Worm (Caenorhabditis elegans) whole organism, L1 larva: ENCODE results near the gene hipr-1.
A peak's percentile ranks its signal among the peaks of the same experiment; 100 is the strongest.

Source experiments
- aha-1 ChIP-seq: fragments of 150-350 bp; optimal IDR thresholded peaks from 2 replicates; lab custom pipeline; 2014; ENCODE audit warnings: missing biosample characterization, missing genetic modification characterization
- blmp-1 ChIP-seq: fragments of 150-350 bp; optimal IDR thresholded peaks from 2 replicates; lab custom pipeline; 2014; ENCODE audit warnings: missing biosample characterization, missing genetic modification characterization
- ceh-63 ChIP-seq: fragments of 200-800 bp; sonication (Bioruptor generic); optimal IDR thresholded peaks from 2 replicates; lab custom pipeline; 2018; ENCODE audit warnings: mild to moderate bottlenecking, missing genetic modification characterization, missing compliant biosample characterization
- ceh-90 ChIP-seq: sonication (generic microtip); optimal IDR thresholded peaks from 2 replicates; lab custom pipeline; 2016; ENCODE audit warnings: missing genetic modification characterization, missing compliant biosample characterization
- ces-1 ChIP-seq: fragments of 150-350 bp; optimal IDR thresholded peaks from 2 replicates; lab custom pipeline; 2014; ENCODE audit warnings: missing biosample characterization, missing genetic modification reagents, missing genetic modification characterization
- efl-1 ChIP-seq, 4 experiments: fragments of 150-350 bp; optimal IDR thresholded peaks in 3 of 4; peaks in 1 of 4; 1 replicate in 1 of 4; 2 replicates in 3 of 4; lab custom pipeline; 2014; ENCODE audit warnings: missing biosample characterization in 2 of 4, missing genetic modification characterization in 2 of 4, missing genetic modification reagents in 2 of 4
- egl-27 ChIP-seq, 2 experiments: fragments of 150-350 bp in 1 of 2; sonication (generic microtip); optimal IDR thresholded peaks; 3 replicates each; lab custom pipeline; 2017 to 2018; ENCODE audit warnings: missing biosample characterization in 2 of 2, missing genetic modification characterization in 2 of 2, missing genetic modification reagents in 2 of 2
- elt-2 ChIP-seq: sonication (generic microtip); optimal IDR thresholded peaks from 2 replicates; lab custom pipeline; 2016; ENCODE audit warnings: missing genetic modification characterization, mild to moderate bottlenecking, inconsistent platforms, missing compliant biosample characterization, missing genetic modification reagents
- elt-3 ChIP-seq, 6 experiments: fragments of 150-350 bp in 1 of 6; sonication (generic microtip); optimal IDR thresholded peaks; 2 replicates each; lab custom pipeline; 2017 to 2018; ENCODE audit warnings: missing biosample characterization in 6 of 6, missing genetic modification characterization in 6 of 6, inconsistent platforms in 1 of 6
- ets-5 ChIP-seq: fragments of 200-800 bp; sonication (Bioruptor generic); IDR thresholded peaks from 2 replicates; pipeline ENCODE4 v1.3.6; 2022; ENCODE audit warnings: missing genetic modification characterization, missing compliant biosample characterization
- fkh-10 ChIP-seq: sonication (generic microtip); optimal IDR thresholded peaks from 2 replicates; lab custom pipeline; 2017; ENCODE audit warnings: missing biosample characterization, missing genetic modification reagents, missing genetic modification characterization
- fkh-4 ChIP-seq: sonication (generic microtip); optimal IDR thresholded peaks from 2 replicates; lab custom pipeline; 2016; ENCODE audit warnings: missing compliant biosample characterization, missing genetic modification characterization, borderline replicate concordance
- grh-1 ChIP-seq: fragments of 200-800 bp; sonication (Bioruptor generic); IDR thresholded peaks from 2 replicates; pipeline ENCODE4 v1.3.6; 2022; ENCODE audit warnings: missing genetic modification reagents, missing genetic modification characterization, missing compliant biosample characterization
- hlh-17 ChIP-seq: fragments of 200-800 bp; sonication (Bioruptor generic); optimal IDR thresholded peaks from 2 replicates; lab custom pipeline; 2018; ENCODE audit warnings: missing genetic modification characterization, mild to moderate bottlenecking, missing compliant biosample characterization, moderate library complexity, borderline replicate concordance
- hpl-2 ChIP-seq: fragments of 150-350 bp; optimal IDR thresholded peaks from 2 replicates; lab custom pipeline; 2014; ENCODE audit warnings: missing biosample characterization, missing genetic modification reagents, missing genetic modification characterization
- jun-1 ChIP-seq: fragments of 150-350 bp; optimal IDR thresholded peaks from 2 replicates; lab custom pipeline; 2014; ENCODE audit warnings: missing biosample characterization, missing genetic modification reagents, missing genetic modification characterization
- lin-14 ChIP-seq: fragments of 200-800 bp; sonication (Bioruptor generic); optimal IDR thresholded peaks from 2 replicates; lab custom pipeline; 2018; ENCODE audit warnings: mild to moderate bottlenecking, missing genetic modification characterization, moderate library complexity, missing compliant biosample characterization
- lin-35 ChIP-seq, 2 experiments: fragments of 150-350 bp; optimal IDR thresholded peaks; 2 replicates each; lab custom pipeline; 2014; ENCODE audit warnings: missing biosample characterization in 2 of 2, missing genetic modification characterization in 2 of 2, missing genetic modification reagents in 2 of 2
- lir-3 ChIP-seq: sonication (generic microtip); optimal IDR thresholded peaks from 2 replicates; lab custom pipeline; 2016; ENCODE audit warnings: mild to moderate bottlenecking, missing genetic modification characterization, moderate library complexity, missing compliant biosample characterization; ENCODE audit not compliant: poor library complexity
- mdl-1 ChIP-seq, 2 experiments: fragments of 150-350 bp; optimal IDR thresholded peaks; 2 replicates each; lab custom pipeline; 2014 to 2017; ENCODE audit warnings: missing biosample characterization in 2 of 2, missing genetic modification characterization in 2 of 2, inconsistent platforms in 1 of 2
- mep-1 ChIP-seq: fragments of 150-350 bp; optimal IDR thresholded peaks from 2 replicates; lab custom pipeline; 2014; ENCODE audit warnings: missing biosample characterization, missing genetic modification characterization
- nhr-11 ChIP-seq: fragments of 150-350 bp; optimal IDR thresholded peaks from 2 replicates; lab custom pipeline; 2014; ENCODE audit warnings: missing biosample characterization, missing genetic modification characterization
- nhr-12 ChIP-seq: sonication (generic microtip); optimal IDR thresholded peaks from 2 replicates; lab custom pipeline; 2017; ENCODE audit warnings: missing biosample characterization, missing genetic modification characterization
- nhr-19 ChIP-seq: fragments of 200-800 bp; sonication (Bioruptor generic); conservative IDR thresholded peaks from 2 replicates; pipeline ENCODE4 v1.3.6; 2022; ENCODE audit warnings: missing genetic modification characterization, missing compliant biosample characterization
- nhr-47 ChIP-seq: sonication (generic microtip); optimal IDR thresholded peaks from 2 replicates; lab custom pipeline; 2016; ENCODE audit warnings: mild to moderate bottlenecking, missing genetic modification characterization, moderate library complexity, missing compliant biosample characterization
- nhr-71 ChIP-seq: sonication (generic microtip); optimal IDR thresholded peaks from 2 replicates; lab custom pipeline; 2016; ENCODE audit warnings: mild to moderate bottlenecking, missing genetic modification characterization, moderate library complexity, missing compliant biosample characterization
- nhr-90 ChIP-seq: sonication (generic microtip); optimal IDR thresholded peaks from 2 replicates; lab custom pipeline; 2016; ENCODE audit warnings: mild to moderate bottlenecking, missing genetic modification characterization, missing compliant biosample characterization; ENCODE audit not compliant: poor library complexity
- pag-3 ChIP-seq: sonication (generic microtip); optimal IDR thresholded peaks from 2 replicates; lab custom pipeline; 2017; ENCODE audit warnings: missing genetic modification characterization, mild to moderate bottlenecking, missing compliant biosample characterization, antibody characterized with exemption, borderline replicate concordance; ENCODE audit not compliant: insufficient read depth
- pqm-1 ChIP-seq: sonication (generic microtip); optimal IDR thresholded peaks from 3 replicates; lab custom pipeline; 2017; ENCODE audit warnings: missing biosample characterization, missing genetic modification characterization
- rnt-1 ChIP-seq: sonication (generic microtip); optimal IDR thresholded peaks from 2 replicates; lab custom pipeline; 2016; ENCODE audit warnings: mild to moderate bottlenecking, missing genetic modification characterization, moderate library complexity, missing compliant biosample characterization
- snu-23 ChIP-seq: sonication (generic microtip); optimal IDR thresholded peaks from 2 replicates; lab custom pipeline; 2016; ENCODE audit warnings: missing genetic modification characterization, missing compliant biosample characterization
- sptf-1 ChIP-seq: fragments of 150-350 bp; optimal IDR thresholded peaks from 2 replicates; lab custom pipeline; 2014; ENCODE audit warnings: missing biosample characterization, missing genetic modification characterization
- swsn-7 ChIP-seq: sonication (generic microtip); optimal IDR thresholded peaks from 2 replicates; lab custom pipeline; 2016; ENCODE audit warnings: missing genetic modification characterization, missing compliant biosample characterization
- tbx-2 ChIP-seq: sonication (generic microtip); optimal IDR thresholded peaks from 2 replicates; lab custom pipeline; 2016; ENCODE audit warnings: missing genetic modification characterization, missing compliant biosample characterization
- unc-98 ChIP-seq: fragments of 200-800 bp; sonication (Bioruptor generic); IDR thresholded peaks from 2 replicates; pipeline ENCODE4 v1.3.6; 2022; ENCODE audit warnings: missing genetic modification characterization, missing compliant biosample characterization
- vab-15 ChIP-seq: sonication (generic microtip); optimal IDR thresholded peaks from 2 replicates; lab custom pipeline; 2017; ENCODE audit warnings: missing genotype, mild to moderate bottlenecking, missing genetic modification characterization, missing compliant biosample characterization
- xbp-1 ChIP-seq: sonication (generic microtip); optimal IDR thresholded peaks from 2 replicates; lab custom pipeline; 2016; ENCODE audit warnings: missing genetic modification characterization, missing compliant biosample characterization
- zip-4 ChIP-seq: fragments of 200-800 bp; sonication (Bioruptor generic); optimal IDR thresholded peaks from 2 replicates; lab custom pipeline; 2018; ENCODE audit warnings: mild to moderate bottlenecking, missing genetic modification characterization, moderate library complexity, missing compliant biosample characterization
- ztf-4 ChIP-seq: fragments of 150-350 bp; optimal IDR thresholded peaks from 2 replicates; lab custom pipeline; 2014; ENCODE audit warnings: missing biosample characterization, missing genetic modification characterization

The hipr-1 gene

ce11 chrIII:8725224-8725623 is 5.2 kb downstream of the hipr-1 start:
- TF ChIP-seq nhr-47 (tag; lab: Kevin White, UChicago), result no peak
- TF ChIP-seq lin-35 (GFP tag; optimal IDR thresholded peaks at IDR 0.05; lab: Kevin White, UChicago), result no peak
- no peak for TF ChIP-seq pqm-1 (tag; lab: Kevin White, UChicago)
- TF ChIP-seq rnt-1, result no peak
- TF ChIP-seq lir-3, result no peak
- TF ChIP-seq aha-1 (tag; lab: Kevin White, UChicago), result no peak
- no peak for TF ChIP-seq fkh-4 (tag; lab: Kevin White, UChicago)
- TF ChIP-seq pag-3 (tag; lab: Kevin White, UChicago), result no peak
- no peak for TF ChIP-seq nhr-12 (tag; lab: Kevin White, UChicago)
- TF ChIP-seq snu-23, result no peak
- no peak for TF ChIP-seq sptf-1 (tag; lab: Kevin White, UChicago)

ce11 chrIII:8726019-8726894 is 6.3 kb downstream of the hipr-1 start:
- TF ChIP-seq zip-4 (GFP tag; lab: Kevin White, UChicago), result no peak
- no peak for TF ChIP-seq ceh-90 (tag; lab: Kevin White, UChicago)
- no peak for TF ChIP-seq lin-14
- no peak for TF ChIP-seq efl-1 (optimal IDR thresholded peaks at IDR 0.05; lab: Kevin White, UChicago)
- peak in 1 of 2 experiments; percentile 64 for TF ChIP-seq efl-1 (GFP tag; optimal IDR thresholded peaks at IDR 0.05 in 1 of 2; lab: Kevin White, UChicago)
- TF ChIP-seq unc-98 (GFP tag; lab: Robert Waterston, UW), result no peak
- TF ChIP-seq ceh-63 (GFP tag; lab: Kevin White, UChicago), result no peak
- no peak for TF ChIP-seq lir-3
- no peak for TF ChIP-seq nhr-12 (tag; lab: Kevin White, UChicago)
- no peak for TF ChIP-seq fkh-10
- TF ChIP-seq, all 84 proteins: peak for 1

- TF ChIP-seq efl-1 (optimal IDR thresholded peaks at IDR 0.05; lab: Kevin White, UChicago), result no peak
- peak in 1 of 2 experiments; percentile 57 for TF ChIP-seq efl-1 (GFP tag; optimal IDR thresholded peaks at IDR 0.05 in 1 of 2; lab: Kevin White, UChicago)
- no peak for TF ChIP-seq swsn-7 (tag; lab: Kevin White, UChicago)
These were observed 11.3 kb downstream of the hipr-1 start, which contains the start of gene ZK370.4 for ce11 chrIII:8731310-8731709. ZK370.4 (minus strand) TSS chrIII:8731410.

- TF ChIP-seq nhr-12 (tag; lab: Kevin White, UChicago), result no peak
- TF ChIP-seq tbx-2, result no peak
- peak; percentile 30 for TF ChIP-seq snu-23
- TF ChIP-seq blmp-1 (tag; lab: Kevin White, UChicago), result peak; percentile 36
- peak in 1 of 2 experiments; percentile 40 for TF ChIP-seq lin-35 (GFP tag; optimal IDR thresholded peaks at IDR 0.05; lab: Kevin White, UChicago)
- TF ChIP-seq nhr-71 (tag; lab: Kevin White, UChicago), result peak; percentile 45
- no peak for TF ChIP-seq jun-1 (tag; lab: Kevin White, UChicago)
- no peak for TF ChIP-seq hpl-2 (GFP tag; lab: Kevin White, UChicago)
- TF ChIP-seq elt-3 (tag; optimal IDR thresholded peaks at IDR 0.05; lab: Kevin White, UChicago), result peak in 1 of 6 experiments; percentile 54
- no peak for TF ChIP-seq mep-1 (tag; lab: Kevin White, UChicago)
- TF ChIP-seq mdl-1 (tag; optimal IDR thresholded peaks at IDR 0.05; lab: Kevin White, UChicago), result peak in 1 of 2 experiments; percentile 54
- TF ChIP-seq nhr-90 (tag; lab: Kevin White, UChicago), result peak; percentile 12
- TF ChIP-seq nhr-19 (GFP tag; lab: Robert Waterston, UW), result no peak
- peak; percentile 50 for TF ChIP-seq lin-14
- TF ChIP-seq pqm-1 (tag; lab: Kevin White, UChicago), result no peak
- no peak for TF ChIP-seq egl-27 (tag; optimal IDR thresholded peaks at IDR 0.05; lab: Kevin White, UChicago)
These were observed 12.0 kb downstream of the hipr-1 start for ce11 chrIII:8731973-8732372.

ce11 chrIII:8733237-8733636 is 13.2 kb downstream of the hipr-1 start:
- TF ChIP-seq xbp-1 (no peak), ceh-90 (tag; lab: Kevin White, UChicago) (no peak), sptf-1 (tag; lab: Kevin White, UChicago) (no peak), ets-5 (GFP tag; lab: Robert Waterston, UW) (no peak), hlh-17 (GFP tag; lab: Kevin White, UChicago) (no peak), ceh-63 (GFP tag; lab: Kevin White, UChicago) (no peak), mep-1 (tag; lab: Kevin White, UChicago) (no peak), efl-1 (optimal IDR thresholded peaks at IDR 0.05; lab: Kevin White, UChicago) (no peak), efl-1 (GFP tag; optimal IDR thresholded peaks at IDR 0.05 in 1 of 2; lab: Kevin White, UChicago) (no peak), nhr-90 (tag; lab: Kevin White, UChicago) (no peak), elt-2 (tag; lab: Kevin White, UChicago) (no peak), mdl-1 (tag; optimal IDR thresholded peaks at IDR 0.05; lab: Kevin White, UChicago) (peak in 1 of 2 experiments; percentile 57), vab-15 (tag; lab: Kevin White, UChicago) (no peak), ces-1 (GFP tag; lab: Kevin White, UChicago) (no peak), nhr-11 (tag; lab: Kevin White, UChicago) (no peak), pag-3 (tag; lab: Kevin White, UChicago) (no peak), ztf-4 (tag; lab: Kevin White, UChicago) (no peak), grh-1 (GFP tag; lab: Robert Waterston, UW) (no peak)
